Fruit fly (Drosophila melanogaster): Measurements from ENCODE around the gene CG14434.

Gene CG14434

DNA sequence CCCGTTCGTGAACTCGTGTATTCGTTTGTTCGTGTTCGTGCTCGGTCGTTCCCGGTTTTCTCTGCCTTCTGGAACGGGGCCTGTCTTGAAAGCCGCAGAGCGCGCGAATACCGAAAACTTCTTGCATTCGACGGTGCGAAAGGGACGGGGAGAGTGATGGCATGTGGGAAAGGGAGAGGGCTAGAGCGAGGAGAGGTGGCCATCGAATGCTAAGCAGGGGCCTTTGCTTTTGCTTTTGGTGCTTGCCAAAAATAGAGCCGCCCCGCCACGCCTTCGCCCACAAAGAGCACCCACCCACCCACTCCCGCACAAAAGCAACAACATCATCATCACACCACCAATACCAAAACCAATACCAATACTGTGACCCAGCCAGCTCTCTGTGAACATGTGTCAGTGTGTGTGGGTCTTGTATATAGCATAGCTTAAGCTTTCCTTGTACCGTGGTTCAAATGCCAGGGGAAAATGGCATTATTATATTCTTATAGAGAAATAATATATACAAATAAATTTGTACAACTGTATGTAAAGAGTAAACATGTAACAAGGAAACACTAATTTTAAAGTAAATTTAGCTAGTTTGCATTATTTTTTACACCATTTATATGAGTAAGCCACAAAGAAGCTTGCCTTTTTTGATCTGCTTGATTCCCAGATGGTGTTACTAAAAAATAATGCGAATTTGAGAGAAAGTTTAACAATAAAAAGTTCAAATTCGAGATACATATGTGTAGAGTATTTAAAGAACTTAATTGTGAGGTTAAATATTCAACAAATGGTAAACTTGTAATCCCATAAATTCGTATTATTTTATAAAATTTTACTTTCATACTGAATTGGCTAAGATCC, at the start of gene CG14434 (continued):
- peak; percentile 76 for TF ChIP-seq CG13894 (tag; optimal IDR thresholded peaks at IDR 0.05)
- TF ChIP-seq dati (GFP tag; IDR thresholded peaks at IDR 0.05), result no peak
- TF ChIP-seq Xrp1 (GFP tag; IDR thresholded peaks at IDR 0.05), result no peak; the same call in 1 of the 2 replicates
- TF ChIP-seq CG18262 (tag; optimal IDR thresholded peaks at IDR 0.05), result peak; percentile 96
- TF ChIP-seq ems (GFP tag; optimal IDR thresholded peaks at IDR 0.05), result peak; percentile 47
- TF ChIP-seq Hand (GFP tag; optimal IDR thresholded peaks at IDR 0.05), result peak; percentile 60
- TF ChIP-seq grn (GFP tag; optimal IDR thresholded peaks at IDR 0.05), result no peak
- TF ChIP-seq ham (GFP tag; IDR thresholded peaks at IDR 0.05), result no peak
- TF ChIP-seq CG7745 (tag; optimal IDR thresholded peaks at IDR 0.05), result no peak
- peak; percentile 44 for TF ChIP-seq tx (GFP tag; optimal IDR thresholded peaks at IDR 0.05)
- TF ChIP-seq Blimp-1 (GFP tag; optimal IDR thresholded peaks at IDR 0.05), result peak; percentile 68
- TF ChIP-seq CoRest (tag; optimal IDR thresholded peaks at IDR 0.05), result peak; percentile 92
- TF ChIP-seq en (GFP tag; optimal IDR thresholded peaks at IDR 0.05), result no peak
- TF ChIP-seq fu2 (GFP tag; optimal IDR thresholded peaks at IDR 0.05), result peak; percentile 12
- peak; percentile 87 for TF ChIP-seq CG10979 (tag; optimal IDR thresholded peaks at IDR 0.05)
- no peak for TF ChIP-seq BEAF-32 (GFP tag; optimal IDR thresholded peaks at IDR 0.05)
- TF ChIP-seq Hmr (GFP tag; optimal IDR thresholded peaks at IDR 0.05), result peak; percentile 73
- TF ChIP-seq bowl (GFP tag; IDR thresholded peaks at IDR 0.05), result no peak
- no peak for TF ChIP-seq bigmax (GFP tag; optimal IDR thresholded peaks at IDR 0.05)
- TF ChIP-seq Neu2 (GFP tag; optimal IDR thresholded peaks at IDR 0.05; ENCODE audit: borderline replicate concordance), result no peak
- TF ChIP-seq CG9797 (GFP tag; optimal IDR thresholded peaks at IDR 0.05), result no peak
- TF ChIP-seq CG4424 (GFP tag; optimal IDR thresholded peaks at IDR 0.05), result peak; percentile 88
- no peak for TF ChIP-seq Lim3 (GFP tag; IDR thresholded peaks at IDR 0.05)
- TF ChIP-seq MBD-R2 (GFP tag; IDR thresholded peaks at IDR 0.05), result no peak
- peak; percentile 83 for TF ChIP-seq CG17385 (GFP tag; optimal IDR thresholded peaks at IDR 0.05)
- TF ChIP-seq tio (GFP tag; optimal IDR thresholded peaks at IDR 0.05), result peak; percentile 91
- peak; percentile 24 for TF ChIP-seq CG10366 (GFP tag; IDR thresholded peaks at IDR 0.05)
- peak; percentile 74 for TF ChIP-seq lilli (GFP tag; optimal IDR thresholded peaks at IDR 0.05)
- TF ChIP-seq sc (optimal IDR thresholded peaks at IDR 0.05), result no peak
- peak; percentile 87 for TF ChIP-seq sc (GFP tag; optimal IDR thresholded peaks at IDR 0.05)
- peak; percentile 77 for TF ChIP-seq CG6765 (GFP tag; optimal IDR thresholded peaks at IDR 0.05)
- TF ChIP-seq CG15011 (GFP tag; optimal IDR thresholded peaks at IDR 0.05), result peak; percentile 70
- peak; percentile 22; the same call in 1 of the 2 replicates for TF ChIP-seq CG14441 (GFP tag; IDR thresholded peaks at IDR 0.05)
- TF ChIP-seq gcm2 (GFP tag; optimal IDR thresholded peaks at IDR 0.05), result no peak
- peak; percentile 55 for TF ChIP-seq NC2β (GFP tag; optimal IDR thresholded peaks at IDR 0.05)
- peak; percentile 64 for TF ChIP-seq Ptx1 (GFP tag; IDR thresholded peaks at IDR 0.05)
- peak; percentile 75 for TF ChIP-seq D19A (tag; optimal IDR thresholded peaks at IDR 0.05)
- TF ChIP-seq vvl (GFP tag; IDR thresholded peaks at IDR 0.05), result peak; percentile 38; the same call in 1 of the 2 replicates
- TF ChIP-seq CG18599 (GFP tag; optimal IDR thresholded peaks at IDR 0.05), result peak; percentile 78
- peak; percentile 58; the same call in 1 of the 2 replicates for TF ChIP-seq sisA (GFP tag; IDR thresholded peaks at IDR 0.05)
- no peak; the same call in 2 of the 3 replicates for TF ChIP-seq CG2889 (GFP tag; IDR thresholded peaks at IDR 0.05)
- TF ChIP-seq pros (GFP tag; optimal IDR thresholded peaks at IDR 0.05), result no peak
- no peak for TF ChIP-seq GATAe (GFP tag; conservative IDR thresholded peaks at IDR 0.05)
- peak; percentile 41 for TF ChIP-seq shn (GFP tag; optimal IDR thresholded peaks at IDR 0.05)
- TF ChIP-seq CTCF (GFP tag; optimal IDR thresholded peaks at IDR 0.05), result peak; percentile 35
- TF ChIP-seq nerfin-1 (tag; optimal IDR thresholded peaks at IDR 0.05), result peak; percentile 88
- no peak for TF ChIP-seq eyg (GFP tag; optimal IDR thresholded peaks at IDR 0.05)
- peak; percentile 44 for TF ChIP-seq disco-r (GFP tag; optimal IDR thresholded peaks at IDR 0.05)
- TF ChIP-seq CG8089 (GFP tag; optimal IDR thresholded peaks at IDR 0.05), result peak; percentile 42
- TF ChIP-seq Side (GFP tag; optimal IDR thresholded peaks at IDR 0.05), result peak; percentile 52
